Worm (Caenorhabditis elegans) whole organism, mixed stage, embryonic: ENCODE results near the gene R03G8.6.

Experiments used
- elt-1 ChIP-seq: sonication (generic microtip); optimal IDR thresholded peaks from 2 replicates; lab custom pipeline; 2017; ENCODE audit warnings: missing genetic modification characterization, mild to moderate bottlenecking, missing compliant biosample characterization, antibody characterized with exemption, moderate library complexity, borderline replicate concordance; ENCODE audit not compliant: insufficient read depth
- lin-13 ChIP-seq: fragments of 150-350 bp; optimal IDR thresholded peaks from 2 replicates; lab custom pipeline; 2014; ENCODE audit warnings: missing biosample characterization, missing genetic modification characterization
- nhr-28 ChIP-seq: fragments of 150-350 bp; optimal IDR thresholded peaks from 2 replicates; lab custom pipeline; 2014; ENCODE audit warnings: missing biosample characterization, missing genetic modification characterization
- unc-39 ChIP-seq: fragments of 150-350 bp; optimal IDR thresholded peaks from 2 replicates; lab custom pipeline; 2014; ENCODE audit warnings: missing biosample characterization, missing genetic modification characterization
- ztf-11 ChIP-seq: fragments of 150-350 bp; optimal IDR thresholded peaks from 2 replicates; lab custom pipeline; 2014; ENCODE audit warnings: missing biosample characterization, missing genetic modification characterization

DNA sequence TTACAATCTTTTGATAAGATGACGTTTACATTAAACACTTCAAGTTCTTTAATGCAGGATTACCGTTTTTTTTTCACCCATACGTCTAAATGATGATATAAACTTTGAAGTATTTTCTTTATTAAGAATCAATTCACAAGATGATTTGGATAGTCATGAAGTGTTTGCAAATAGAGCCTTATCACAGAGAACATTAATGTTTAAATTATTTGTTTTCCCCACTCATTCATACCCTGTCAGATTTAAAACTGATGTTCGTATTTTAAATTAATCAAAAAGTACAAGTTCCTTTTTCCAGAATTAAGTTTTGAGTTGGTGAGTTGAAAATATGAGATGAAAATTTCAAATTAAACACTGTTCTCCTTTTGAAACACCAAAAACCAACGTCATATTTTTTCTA lies 9.6 kb downstream of the R03G8.6 start, which contains the start of gene R03G8.3:
- TF ChIP-seq nhr-28: no peak
- TF ChIP-seq ztf-11 (tag; lab: Kevin White, UChicago): no peak
- no peak for TF ChIP-seq unc-39 (tag; lab: Kevin White, UChicago)
- TF ChIP-seq elt-1 (tag; lab: Kevin White, UChicago): no peak
- TF ChIP-seq lin-13 (tag; lab: Kevin White, UChicago): no peak
